Fruit fly (Drosophila melanogaster) S2 (cell line): ENCODE results near the gene CG13097.

Experiments
- CG8478 ChIP-seq: fragments of >200 bp; optimal IDR thresholded peaks from 2 replicates; lab custom pipeline; 2018
- CTCF ChIP-seq, 2 experiments: fragments of >200 bp; optimal IDR thresholded peaks; 2 replicates each; lab custom pipeline; 2018

DNA sequence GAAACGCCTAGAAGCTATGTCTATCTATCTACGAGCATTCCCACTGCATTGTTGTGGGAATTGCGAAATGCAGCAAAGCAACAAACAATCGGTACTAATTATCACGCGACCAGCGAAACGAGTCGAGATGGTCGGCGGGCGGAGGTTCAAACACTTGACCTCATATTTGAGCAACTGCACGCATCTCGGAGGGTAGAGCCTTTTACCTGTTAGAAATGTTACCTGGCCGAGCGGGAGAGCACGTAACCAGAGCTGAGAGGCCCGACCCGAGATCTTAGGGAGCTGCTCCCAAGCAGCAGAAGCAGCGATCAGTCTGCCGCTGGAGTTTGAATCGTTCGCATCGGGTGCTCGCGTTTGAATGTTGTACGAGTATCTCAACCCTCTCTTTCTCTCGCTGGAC lies 36.3 kb downstream of the CG13097 start:
- TF ChIP-seq CG8478 (lab: Kevin White, UChicago) (no peak), CTCF (optimal IDR thresholded peaks at IDR 0.05; lab: Kevin White, UChicago) (no peak)
